Fruit fly (Drosophila melanogaster): ENCODE results near the gene CG12057.

- TF ChIP-seq CG15710 (tag; optimal IDR thresholded peaks at IDR 0.05), result peak; percentile 65
- TF ChIP-seq Pif1B (GFP tag; optimal IDR thresholded peaks at IDR 0.05), result peak; percentile 56
- peak; percentile 46 for TF ChIP-seq Pif1A (GFP tag; optimal IDR thresholded peaks at IDR 0.05)
- TF ChIP-seq rn (GFP tag; IDR thresholded peaks at IDR 0.05), result peak; percentile 31; the same call in 1 of the 2 replicates
- TF ChIP-seq CG8301 (tag; optimal IDR thresholded peaks at IDR 0.05), result peak; percentile 14
- peak; percentile 64 for TF ChIP-seq CG17806 (tag; optimal IDR thresholded peaks at IDR 0.05)
- peak; percentile 71; the same call in 2 of the 3 replicates for TF ChIP-seq CG4496 (GFP tag; IDR thresholded peaks at IDR 0.05)
- peak; percentile 51 for TF ChIP-seq Snoo (tag; optimal IDR thresholded peaks at IDR 0.05)
- no peak for TF ChIP-seq CG12605 (GFP tag; IDR thresholded peaks at IDR 0.05)
- TF ChIP-seq Ets98B (GFP tag; IDR thresholded peaks at IDR 0.05), result peak; percentile 45
- TF ChIP-seq fd96Ca (GFP tag; IDR thresholded peaks at IDR 0.05), result no peak
Measured at dm6 chrX:9196362-9196761, 4.9 kb downstream of the CG12057 start, which contains the start of gene CG12118.

Measured in whole organism, pupa.